Fruit fly (Drosophila melanogaster) whole organism, embryonic: ENCODE results near the gene mbt.

ENCODE experiments used
- ATbp ChIP-seq: fragments of 200-800 bp; sonication (Bioruptor generic); optimal IDR thresholded peaks from 2 replicates; lab custom pipeline; 2017; ENCODE audit warnings: missing biosample characterization, mild to moderate bottlenecking, missing genetic modification characterization, missing genetic modification reagents
- Awh ChIP-seq: fragments of 200-800 bp; sonication (Bioruptor generic); IDR thresholded peaks from 2 replicates; pipeline ENCODE4, ENCODE4 v1.3.6; 2022; ENCODE audit warnings: missing biosample characterization, missing genetic modification characterization
- Blimp-1 ChIP-seq: fragments of 200-800 bp; sonication (Bioruptor generic); optimal IDR thresholded peaks from 3 replicates; lab custom pipeline; 2018; ENCODE audit warnings: missing biosample characterization, missing genetic modification characterization, mild to moderate bottlenecking, moderate library complexity, missing genetic modification reagents
- BtbVII ChIP-seq: fragments of 200-800 bp; sonication (Bioruptor generic); optimal IDR thresholded peaks from 3 replicates; lab custom pipeline; 2017; ENCODE audit warnings: missing biosample characterization, mild to moderate bottlenecking, missing genetic modification characterization
- CG13894 ChIP-seq: fragments of 200-800 bp; sonication (Bioruptor generic); optimal IDR thresholded peaks from 3 replicates; lab custom pipeline; 2018; ENCODE audit warnings: missing biosample characterization, mild to moderate bottlenecking, missing genetic modification characterization, moderate library complexity
- CG17385 ChIP-seq: fragments of 200-800 bp; sonication (Bioruptor generic); optimal IDR thresholded peaks from 3 replicates; lab custom pipeline; 2018; ENCODE audit warnings: missing biosample characterization, mild to moderate bottlenecking, missing genetic modification characterization
- CG18476 ChIP-seq: fragments of 200-800 bp; sonication (Bioruptor generic); optimal IDR thresholded peaks from 2 replicates; lab custom pipeline; 2016; ENCODE audit warnings: missing biosample characterization, mild to moderate bottlenecking, missing genetic modification characterization
- CG18619 ChIP-seq: fragments of 200-800 bp; sonication (Bioruptor generic); optimal IDR thresholded peaks from 3 replicates; lab custom pipeline; 2017; ENCODE audit warnings: missing biosample characterization, mild to moderate bottlenecking, missing genetic modification characterization
- CG18764 ChIP-seq: fragments of 200-800 bp; sonication (Bioruptor generic); optimal IDR thresholded peaks from 3 replicates; lab custom pipeline; 2016; ENCODE audit warnings: missing biosample characterization, missing genetic modification characterization
- CG2202 ChIP-seq: fragments of 200-800 bp; sonication (Bioruptor generic); optimal IDR thresholded peaks from 2 replicates; lab custom pipeline; 2018; ENCODE audit warnings: missing biosample characterization, mild to moderate bottlenecking, missing genetic modification characterization
- CG31365 ChIP-seq: fragments of 200-800 bp; sonication (Bioruptor generic); optimal IDR thresholded peaks from 2 replicates; lab custom pipeline; 2018; ENCODE audit warnings: missing biosample characterization, mild to moderate bottlenecking, missing genetic modification characterization
- CG3281 ChIP-seq: fragments of 200-800 bp; sonication (Bioruptor generic); optimal IDR thresholded peaks from 3 replicates; lab custom pipeline; 2017; ENCODE audit warnings: missing biosample characterization, mild to moderate bottlenecking, missing genetic modification characterization
- CG5245 ChIP-seq: fragments of 200-800 bp; sonication (Bioruptor generic); optimal IDR thresholded peaks from 3 replicates; lab custom pipeline; 2016; ENCODE audit warnings: missing biosample characterization, missing genetic modification characterization
- CG7556 ChIP-seq: fragments of 200-800 bp; sonication (Bioruptor generic); optimal IDR thresholded peaks from 2 replicates; lab custom pipeline; 2017; ENCODE audit warnings: missing biosample characterization, mild to moderate bottlenecking, missing genetic modification characterization
- CG7786 ChIP-seq: fragments of 200-800 bp; sonication (Bioruptor generic); optimal IDR thresholded peaks from 2 replicates; lab custom pipeline; 2016; ENCODE audit warnings: missing biosample characterization, missing genetic modification characterization
- CG8089 ChIP-seq: fragments of 200-800 bp; sonication (Bioruptor generic); optimal IDR thresholded peaks from 3 replicates; lab custom pipeline; 2016; ENCODE audit warnings: missing biosample characterization, missing genetic modification characterization
- CG8388 ChIP-seq: fragments of 200-800 bp; sonication (Bioruptor generic); optimal IDR thresholded peaks from 2 replicates; lab custom pipeline; 2019; ENCODE audit warnings: missing biosample characterization, mild to moderate bottlenecking, missing genetic modification characterization, moderate library complexity
- Chrac-16 ChIP-seq: fragments of 200-800 bp; sonication (Bioruptor generic); optimal IDR thresholded peaks from 3 replicates; lab custom pipeline; 2016; ENCODE audit warnings: missing biosample characterization, missing genetic modification characterization
- CoRest ChIP-seq: fragments of 200-800 bp; sonication (Bioruptor generic); optimal IDR thresholded peaks from 3 replicates; lab custom pipeline; 2018; ENCODE audit warnings: missing biosample characterization, mild to moderate bottlenecking, missing genetic modification characterization, moderate library complexity
- CrebB ChIP-seq: fragments of 200-800 bp; sonication (Bioruptor generic); optimal IDR thresholded peaks from 3 replicates; lab custom pipeline; 2018; ENCODE audit warnings: missing biosample characterization, mild to moderate bottlenecking, missing genetic modification characterization
- Deaf1 ChIP-seq: fragments of 200-800 bp; optimal IDR thresholded peaks from 3 replicates; lab custom pipeline; 2019; ENCODE audit warnings: missing biosample characterization, mild to moderate bottlenecking, missing genetic modification characterization, moderate library complexity
- Dp ChIP-seq: fragments of 200-800 bp; sonication (Bioruptor generic); optimal IDR thresholded peaks from 2 replicates; lab custom pipeline; 2018; ENCODE audit warnings: missing biosample characterization, mild to moderate bottlenecking, missing genetic modification characterization, moderate library complexity
- Ets65A ChIP-seq: fragments of 200-800 bp; sonication (Bioruptor generic); peaks from one replicate; lab custom pipeline; 2016; ENCODE audit warnings: missing biosample characterization, missing genetic modification characterization
- Fer3 ChIP-seq: fragments of 200-800 bp; sonication (Bioruptor generic); optimal IDR thresholded peaks from 2 replicates; lab custom pipeline; 2018; ENCODE audit warnings: missing biosample characterization, mild to moderate bottlenecking, missing genetic modification characterization, moderate library complexity
- HLHmδ ChIP-seq: fragments of 200-800 bp; sonication (Bioruptor generic); optimal IDR thresholded peaks from 2 replicates; lab custom pipeline; 2018; ENCODE audit warnings: missing biosample characterization, mild to moderate bottlenecking, missing genetic modification characterization, moderate library complexity
- Hr51 ChIP-seq, 2 experiments: fragments of 200-800 bp; sonication (Bioruptor generic); optimal IDR thresholded peaks; 2 replicates in 1 of 2; 3 replicates in 1 of 2; lab custom pipeline; 2016 to 2018; ENCODE audit warnings: missing biosample characterization in 2 of 2, missing genetic modification characterization in 2 of 2, mild to moderate bottlenecking in 1 of 2, moderate library complexity in 1 of 2
- MBD-R2 ChIP-seq: fragments of 200-800 bp; sonication (Bioruptor generic); IDR thresholded peaks from 2 replicates; pipeline ENCODE4 v1.3.6; 2022; ENCODE audit warnings: missing biosample characterization, missing genetic modification characterization
- Max ChIP-seq: fragments of 200-800 bp; sonication (Bioruptor generic); optimal IDR thresholded peaks from 2 replicates; lab custom pipeline; 2016; ENCODE audit warnings: missing biosample characterization, mild to moderate bottlenecking, missing genetic modification characterization
- Mrtf ChIP-seq: fragments of 200-800 bp; sonication (Bioruptor generic); IDR thresholded peaks from 3 replicates; pipeline ENCODE4 v1.3.6; 2022; ENCODE audit warnings: missing biosample characterization, missing genetic modification characterization
- Nf-YC ChIP-seq: fragments of 200-800 bp; optimal IDR thresholded peaks from 3 replicates; lab custom pipeline; 2019; ENCODE audit warnings: missing biosample characterization, mild to moderate bottlenecking, missing genetic modification characterization, moderate library complexity
- Sry-δ ChIP-seq: fragments of 200-800 bp; sonication (Bioruptor generic); optimal IDR thresholded peaks from 2 replicates; lab custom pipeline; 2016; ENCODE audit warnings: missing biosample characterization, missing genetic modification characterization
- al ChIP-seq: fragments of 200-800 bp; sonication (Bioruptor generic); IDR thresholded peaks from 2 replicates; pipeline ENCODE4 v1.3.6; 2022; ENCODE audit warnings: missing biosample characterization, missing genetic modification characterization
- ash1 ChIP-seq: fragments of 200-800 bp; sonication (Bioruptor generic); optimal IDR thresholded peaks from 2 replicates; lab custom pipeline; 2018; ENCODE audit warnings: missing biosample characterization, mild to moderate bottlenecking, missing genetic modification characterization
- dan ChIP-seq: fragments of 200-800 bp; sonication (Bioruptor generic); IDR thresholded peaks from 2 replicates; pipeline ENCODE4 v1.3.6; 2022; ENCODE audit warnings: missing biosample characterization, missing genetic modification characterization
- dimm ChIP-seq: fragments of 200-800 bp; sonication (Bioruptor generic); IDR thresholded peaks from 2 replicates; pipeline ENCODE4 v1.3.6; 2022; ENCODE audit warnings: missing biosample characterization, missing genetic modification characterization
- emc ChIP-seq: fragments of 200-800 bp; sonication (Bioruptor generic); optimal IDR thresholded peaks from 2 replicates; lab custom pipeline; 2016; ENCODE audit warnings: missing biosample characterization, missing genetic modification characterization
- gcm ChIP-seq: fragments of 200-800 bp; sonication (Bioruptor generic); optimal IDR thresholded peaks from 2 replicates; lab custom pipeline; 2019; ENCODE audit warnings: missing biosample characterization, mild to moderate bottlenecking, missing genetic modification characterization, moderate library complexity
- gem ChIP-seq: fragments of 200-800 bp; sonication (Bioruptor generic); optimal IDR thresholded peaks from 2 replicates; lab custom pipeline; 2019; ENCODE audit warnings: missing biosample characterization, mild to moderate bottlenecking, missing genetic modification characterization, moderate library complexity
- grn ChIP-seq: fragments of 200-800 bp; sonication (Bioruptor generic); optimal IDR thresholded peaks from 3 replicates; lab custom pipeline; 2017; ENCODE audit warnings: missing biosample characterization, missing genetic modification characterization
- nerfin-2 ChIP-seq: fragments of 200-800 bp; sonication (Bioruptor generic); IDR thresholded peaks from 2 replicates; pipeline ENCODE4 v1.3.6; 2022; ENCODE audit warnings: missing biosample characterization, missing genetic modification characterization; ENCODE audit not compliant: partially characterized antibody
- schlank ChIP-seq: fragments of 200-800 bp; sonication (Bioruptor generic); optimal IDR thresholded peaks from 2 replicates; lab custom pipeline; 2018; ENCODE audit warnings: missing biosample characterization, mild to moderate bottlenecking, missing genetic modification characterization
- sd ChIP-seq: fragments of 200-800 bp; sonication (Bioruptor generic); optimal IDR thresholded peaks from 3 replicates; lab custom pipeline; 2018; ENCODE audit warnings: missing biosample characterization, mild to moderate bottlenecking, missing genetic modification characterization, moderate library complexity
- seq ChIP-seq: fragments of 200-800 bp; sonication (Bioruptor generic); IDR thresholded peaks from 2 replicates; pipeline ENCODE4 v1.3.6; 2022; ENCODE audit warnings: missing biosample characterization, missing genetic modification characterization
- sima ChIP-seq: fragments of 200-800 bp; sonication (Bioruptor generic); optimal IDR thresholded peaks from 2 replicates; lab custom pipeline; 2016; ENCODE audit warnings: missing biosample characterization, missing genetic modification characterization
- slp2 ChIP-seq: fragments of 200-800 bp; sonication (Bioruptor generic); optimal IDR thresholded peaks from 2 replicates; lab custom pipeline; 2016; ENCODE audit warnings: missing biosample characterization, missing genetic modification characterization
- sr ChIP-seq: fragments of 200-800 bp; sonication (Bioruptor generic); IDR thresholded peaks from 3 replicates; pipeline ENCODE4 v1.3.6; 2022; ENCODE audit warnings: missing biosample characterization, missing genetic modification characterization
- stwl ChIP-seq: fragments of 200-800 bp; sonication (Bioruptor generic); optimal IDR thresholded peaks from 3 replicates; lab custom pipeline; 2018; ENCODE audit warnings: missing biosample characterization, mild to moderate bottlenecking, missing genetic modification characterization, moderate library complexity
- tap ChIP-seq: fragments of 200-800 bp; optimal IDR thresholded peaks from 3 replicates; lab custom pipeline; 2019; ENCODE audit warnings: missing biosample characterization, mild to moderate bottlenecking, missing genetic modification characterization, moderate library complexity
- tio ChIP-seq: fragments of 200-800 bp; sonication (Bioruptor generic); optimal IDR thresholded peaks from 2 replicates; lab custom pipeline; 2017; ENCODE audit warnings: missing biosample characterization, missing genetic modification characterization, inconsistent platforms
- vfl ChIP-seq: fragments of 200-800 bp; sonication (Bioruptor generic); optimal IDR thresholded peaks from 2 replicates; lab custom pipeline; 2016; ENCODE audit warnings: missing biosample characterization, missing genetic modification characterization
- vvl ChIP-seq: fragments of 200-800 bp; sonication (Bioruptor generic); IDR thresholded peaks from 2 replicates; pipeline ENCODE4 v1.3.6; 2022; ENCODE audit warnings: missing biosample characterization, missing genetic modification characterization

mbt gene

dm6 chrX:16596250-16596793, 14.2 kb upstream of the mbt start (continued):
- TF ChIP-seq emc (GFP tag; lab: Kevin White, UChicago) (no peak), Dp (GFP tag; lab: Kevin White, UChicago) (no peak), CG5245 (GFP tag; lab: Kevin White, UChicago) (no peak), Ets65A (peak; percentile 56), nerfin-2 (GFP tag; lab: Robert Waterston, UW) (no peak), grn (GFP tag; lab: Kevin White, UChicago) (no peak), Awh (GFP tag; lab: Robert Waterston, UW) (0 out of 2 replicates have a peak, but pooled peaks have one; percentile 17), schlank (tag; lab: Kevin White, UChicago) (no peak), stwl (tag; lab: Kevin White, UChicago) (no peak), CG7556 (GFP tag; lab: Kevin White, UChicago) (no peak), Nf-YC (tag; lab: Kevin White, UChicago) (no peak), CG7786 (GFP tag; lab: Kevin White, UChicago) (no peak), CG8388 (GFP tag; lab: Kevin White, UChicago) (no peak), Max (GFP tag; lab: Kevin White, UChicago) (no peak), ATbp (GFP tag; lab: Kevin White, UChicago) (peak; percentile 20), HLHmδ (GFP tag; lab: Kevin White, UChicago) (no peak), CG8089 (GFP tag; lab: Kevin White, UChicago) (no peak), tap (tag; lab: Kevin White, UChicago) (no peak), CG13894 (tag; lab: Kevin White, UChicago) (no peak), al (GFP tag; lab: Robert Waterston, UW) (no peak), tio (GFP tag; lab: Kevin White, UChicago) (no peak), CG18764 (GFP tag; lab: Kevin White, UChicago) (no peak), dan (no peak), CG2202 (tag; lab: Kevin White, UChicago) (peak; percentile 1), sima (GFP tag; lab: Kevin White, UChicago) (no peak), MBD-R2 (GFP tag; lab: Robert Waterston, UW) (no peak), CG31365 (tag; lab: Kevin White, UChicago) (no peak), gem (tag; lab: Kevin White, UChicago) (no peak), Hr51 (GFP tag; optimal IDR thresholded peaks at IDR 0.05; lab: Kevin White, UChicago) (no peak), slp2 (GFP tag; lab: Kevin White, UChicago) (no peak), CG18476 (GFP tag; lab: Kevin White, UChicago) (no peak), sr (no peak), CG17385 (GFP tag; lab: Kevin White, UChicago) (no peak), Deaf1 (tag; lab: Kevin White, UChicago) (no peak), vvl (GFP tag; lab: Robert Waterston, UW) (no peak), dimm (GFP tag; lab: Robert Waterston, UW) (no peak), BtbVII (GFP tag; lab: Kevin White, UChicago) (no peak), sd (tag; lab: Kevin White, UChicago) (no peak), vfl (GFP tag; lab: Kevin White, UChicago) (no peak), seq (GFP tag; lab: Robert Waterston, UW) (no peak), Fer3 (tag; lab: Kevin White, UChicago) (no peak), CoRest (tag; lab: Kevin White, UChicago) (no peak), ash1 (no peak), Chrac-16 (no peak), CG18619 (GFP tag; lab: Kevin White, UChicago) (no peak), gcm (GFP tag; lab: Kevin White, UChicago) (no peak), CrebB (tag; lab: Kevin White, UChicago) (peak; percentile 10), Mrtf (no peak), Blimp-1 (GFP tag; lab: Kevin White, UChicago) (no peak), CG3281 (GFP tag; lab: Kevin White, UChicago) (no peak), Sry-δ (GFP tag; lab: Kevin White, UChicago) (no peak)
